Worm (Caenorhabditis elegans) whole organism, early embryonic: ENCODE data around the gene sto-5.
"Not testable (repeated sequence)": the region's sequence is repeated elsewhere in the genome, so short reads cannot be mapped to it uniquely, and the experiment has no call there.

Experiments used
- ama-1 ChIP-seq: fragments of 150-350 bp; optimal IDR thresholded peaks from 2 replicates; lab custom pipeline; 2014
- flt-1 ChIP-seq: fragments of 200-800 bp; sonication (Bioruptor generic); IDR thresholded peaks from 2 replicates; pipeline ENCODE4 v1.3.6; 2022; ENCODE audit warnings: missing genetic modification characterization, missing compliant biosample characterization

DNA sequence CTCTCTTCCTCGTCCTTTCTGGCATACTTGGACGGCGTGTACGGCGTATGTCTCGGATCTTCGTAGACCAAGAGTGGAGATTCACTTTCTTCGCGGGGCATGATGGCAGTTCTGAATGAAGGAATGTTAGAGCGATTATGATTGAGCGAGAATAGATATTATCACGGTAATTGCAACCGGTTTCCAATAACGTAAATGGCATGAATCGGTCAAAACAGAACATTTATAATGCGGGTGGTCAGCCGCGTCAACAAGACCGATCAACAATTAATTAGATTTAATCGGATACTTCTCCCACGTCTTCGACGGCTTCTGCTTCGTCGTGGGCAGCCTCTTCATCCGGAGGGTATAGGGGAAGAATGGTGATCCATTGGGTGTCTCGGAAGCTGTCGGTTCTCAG is 9.4 kb upstream of the sto-5 start, which contains the start of gene F41G4.13:
- TF ChIP-seq ama-1 (lab: Kevin White, UChicago); flt-1 (GFP tag; lab: Robert Waterston, UW): not testable (repeated sequence)
